Worm (Caenorhabditis elegans) whole organism, early embryonic: ENCODE data around the gene sel-5.

Experiments
- B0310.2 ChIP-seq: sonication (generic microtip); optimal IDR thresholded peaks from 2 replicates; lab custom pipeline; 2016; ENCODE audit warnings: mild to moderate bottlenecking, missing genetic modification characterization, missing compliant biosample characterization
- ama-1 ChIP-seq: fragments of 150-350 bp; optimal IDR thresholded peaks from 2 replicates; lab custom pipeline; 2014
- flt-1 ChIP-seq: fragments of 200-800 bp; sonication (Bioruptor generic); IDR thresholded peaks from 2 replicates; pipeline ENCODE4 v1.3.6; 2022; ENCODE audit warnings: missing genetic modification characterization, missing compliant biosample characterization
- sea-1 ChIP-seq: fragments of 200-800 bp; sonication (Bioruptor generic); conservative IDR thresholded peaks from 2 replicates; pipeline ENCODE4 v1.3.6; 2022; ENCODE audit warnings: missing genetic modification characterization, missing compliant biosample characterization
- tra-4 ChIP-seq: sonication (generic microtip); optimal IDR thresholded peaks from 2 replicates; lab custom pipeline; 2017; ENCODE audit warnings: missing genetic modification characterization, missing compliant biosample characterization

DNA sequence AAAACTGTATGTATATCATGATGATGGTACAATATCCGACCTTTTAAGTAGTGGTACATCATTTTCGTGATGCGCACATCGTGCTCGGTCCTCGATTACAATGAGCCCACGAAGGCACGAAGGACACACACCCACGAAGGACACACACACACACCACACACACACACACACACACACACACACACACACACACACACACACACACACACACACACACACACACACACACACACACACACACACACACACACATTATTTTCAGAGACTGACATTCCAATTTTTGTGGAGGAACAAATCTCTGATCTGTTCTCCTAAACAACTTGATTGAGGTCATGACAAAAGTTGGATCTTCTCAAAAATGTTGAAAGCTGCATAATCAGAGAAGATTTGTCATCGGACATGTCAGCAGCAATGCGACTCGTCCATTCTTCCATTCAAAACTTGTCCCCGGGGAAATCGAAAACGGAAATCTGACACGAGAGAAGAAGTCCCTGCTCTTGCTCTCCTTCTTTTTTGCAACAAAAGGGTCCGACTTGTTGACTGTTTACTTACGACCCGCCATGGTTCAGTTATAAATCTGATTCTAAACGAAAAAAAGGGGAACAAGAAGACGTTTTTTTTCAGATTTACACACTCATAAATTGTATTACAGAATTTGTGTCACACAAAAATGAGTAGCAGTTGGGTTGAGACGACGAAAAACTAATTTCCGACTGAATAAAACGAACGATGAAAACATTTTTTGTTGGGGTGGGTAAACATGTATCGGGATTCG lies 48.1 kb upstream of the sel-5 start:
- TF ChIP-seq ama-1 (no peak), flt-1 (GFP tag; lab: Robert Waterston, UW) (no peak), sea-1 (GFP tag; lab: Robert Waterston, UW) (no peak), tra-4 (tag; lab: Kevin White, UChicago) (no peak), B0310.2 (tag; lab: Kevin White, UChicago) (no peak)
